Fruit fly (Drosophila melanogaster) whole organism: ENCODE measurements around the gene mRpL55.

ENCODE experiments used
- CG8478 ChIP-seq: fragments of >200 bp; optimal IDR thresholded peaks from 2 replicates; lab custom pipeline; 2018; ENCODE audit warnings: inconsistent platforms
- Dll ChIP-seq: fragments of >200 bp; optimal IDR thresholded peaks from 2 replicates; lab custom pipeline; 2017
- EcR ChIP-seq, 2 experiments: fragments of >200 bp; optimal IDR thresholded peaks; 2 replicates each; lab custom pipeline; 2017; ENCODE audit warnings: missing biosample characterization in 2 of 2, missing genetic modification characterization in 2 of 2, missing genetic modification reagents in 2 of 2
- pan ChIP-seq: fragments of >200 bp; optimal IDR thresholded peaks from 2 replicates; lab custom pipeline; 2017
- psq ChIP-seq: fragments of >200 bp; optimal IDR thresholded peaks from 2 replicates; lab custom pipeline; 2017
- usp ChIP-seq: fragments of >200 bp; optimal IDR thresholded peaks from 2 replicates; lab custom pipeline; 2017; ENCODE audit warnings: missing biosample characterization, missing genetic modification characterization, mixed read lengths

The mRpL55 gene

dm6 chr3R:19103189-19103588, 8.5 kb upstream of the mRpL55 start:
- TF ChIP-seq usp (GFP tag; lab: Kevin White, UChicago) (no peak), psq (no peak), CG8478 (no peak), Dll (no peak), pan (lab: Kevin White, UChicago) (no peak), EcR (GFP tag; optimal IDR thresholded peaks at IDR 0.05; lab: Kevin White, UChicago) (no peak)

- TF ChIP-seq CG8478: no peak
- TF ChIP-seq Dll: no peak
- no peak for TF ChIP-seq psq
- no peak for TF ChIP-seq pan (lab: Kevin White, UChicago)
- no peak for TF ChIP-seq EcR (GFP tag; optimal IDR thresholded peaks at IDR 0.05; lab: Kevin White, UChicago)
- TF ChIP-seq usp (GFP tag; lab: Kevin White, UChicago): no peak
These were observed 6.6 kb upstream of the mRpL55 start for dm6 chr3R:19101267-19101840.

dm6 chr3R:19100098-19100497, 5.4 kb upstream of the mRpL55 start:
- no peak for TF ChIP-seq pan (lab: Kevin White, UChicago)
- TF ChIP-seq Dll: no peak
- TF ChIP-seq CG8478: no peak
- TF ChIP-seq usp (GFP tag; lab: Kevin White, UChicago): no peak
- TF ChIP-seq psq: no peak
- TF ChIP-seq EcR (GFP tag; optimal IDR thresholded peaks at IDR 0.05; lab: Kevin White, UChicago): no peak

- no peak for TF ChIP-seq usp (GFP tag; lab: Kevin White, UChicago)
These were observed 3.6 kb upstream of the mRpL55 start for dm6 chr3R:19098272-19098671.

dm6 chr3R:19096299-19097048, 1.8 kb upstream of the mRpL55 start, which contains the start of gene CG6040:
CG6040 (plus strand) TSS chr3R:19096961.
- TF ChIP-seq EcR (GFP tag; optimal IDR thresholded peaks at IDR 0.05; lab: Kevin White, UChicago) (no peak), CG8478 (peak; percentile 20)

- TF ChIP-seq EcR (GFP tag; optimal IDR thresholded peaks at IDR 0.05; lab: Kevin White, UChicago) (no peak), CG8478 (no peak), Dll (no peak), usp (GFP tag; lab: Kevin White, UChicago) (no peak), psq (no peak), pan (lab: Kevin White, UChicago) (no peak)
These were observed 666 bp downstream of the mRpL55 start, which contains the start of gene cdi for dm6 chr3R:19094039-19094438. cdi (minus strand) TSS chr3R:19094270.

- TF ChIP-seq usp (GFP tag; lab: Kevin White, UChicago) (no peak), psq (no peak), Dll (no peak), pan (lab: Kevin White, UChicago) (no peak), CG8478 (no peak), EcR (GFP tag; optimal IDR thresholded peaks at IDR 0.05; lab: Kevin White, UChicago) (no peak)
These were observed 1.4 kb downstream of the mRpL55 start for dm6 chr3R:19093127-19093812.

dm6 chr3R:19092367-19093126, 2.2 kb downstream of the mRpL55 start:
- no peak for TF ChIP-seq Dll
- no peak for TF ChIP-seq EcR (GFP tag; optimal IDR thresholded peaks at IDR 0.05; lab: Kevin White, UChicago)
- no peak for TF ChIP-seq usp (GFP tag; lab: Kevin White, UChicago)
- no peak for TF ChIP-seq CG8478
- TF ChIP-seq psq: no peak
- no peak for TF ChIP-seq pan (lab: Kevin White, UChicago)

- TF ChIP-seq pan (lab: Kevin White, UChicago) (no peak), usp (GFP tag; lab: Kevin White, UChicago) (no peak), CG8478 (no peak)
These were observed 2.9 kb downstream of the mRpL55 start for dm6 chr3R:19091749-19092264.

- TF ChIP-seq psq (no peak), pan (lab: Kevin White, UChicago) (no peak)
These were observed 3.5 kb downstream of the mRpL55 start for dm6 chr3R:19090983-19091748.

- no peak for TF ChIP-seq EcR (GFP tag; optimal IDR thresholded peaks at IDR 0.05; lab: Kevin White, UChicago)
These were observed 5.6 kb downstream of the mRpL55 start for dm6 chr3R:19088962-19089597.
